Fruit fly (Drosophila melanogaster) whole organism, wandering third instar larva: ENCODE measurements around the gene Pk34A.

Source experiments
- Abd-B ChIP-seq: fragments of >200 bp; optimal IDR thresholded peaks from 2 replicates; lab custom pipeline; 2017; ENCODE audit warnings: missing biosample characterization, missing genetic modification characterization
- CG32264 ChIP-seq: fragments of 200-800 bp; sonication (Bioruptor generic); optimal IDR thresholded peaks from 2 replicates; lab custom pipeline; 2016; ENCODE audit warnings: missing biosample characterization, missing genetic modification characterization
- CrebA ChIP-seq: fragments of 200-800 bp; sonication (Bioruptor generic); optimal IDR thresholded peaks from 2 replicates; lab custom pipeline; 2016; ENCODE audit warnings: missing biosample characterization, mild to moderate bottlenecking, missing genetic modification characterization, borderline replicate concordance
- Dfd ChIP-seq: fragments of >200 bp; optimal IDR thresholded peaks from 2 replicates; lab custom pipeline; 2017; ENCODE audit warnings: missing biosample characterization, missing genetic modification characterization
- Dif ChIP-seq: fragments of 200-275, 200-300 bp; sonication (Bioruptor generic); optimal IDR thresholded peaks from 2 replicates; lab custom pipeline; 2018; ENCODE audit warnings: missing biosample characterization, missing genetic modification characterization; ENCODE audit not compliant: partially characterized antibody
- GATAd ChIP-seq: sonication (Bioruptor generic); optimal IDR thresholded peaks from 2 replicates; lab custom pipeline; 2016; ENCODE audit warnings: missing biosample characterization, missing genetic modification characterization
- HLH106 ChIP-seq: fragments of 200-800 bp; optimal IDR thresholded peaks from 3 replicates; lab custom pipeline; 2019; ENCODE audit warnings: missing biosample characterization, mild to moderate bottlenecking, missing genetic modification characterization, moderate library complexity
- Hnf4 ChIP-seq: fragments of 200-800 bp; sonication (Bioruptor generic); optimal IDR thresholded peaks from 2 replicates; lab custom pipeline; 2016; ENCODE audit warnings: missing biosample characterization, mild to moderate bottlenecking, missing genetic modification characterization
- Hr78 ChIP-seq: fragments of >200 bp; optimal IDR thresholded peaks from 2 replicates; lab custom pipeline; 2017; ENCODE audit warnings: missing biosample characterization, missing genetic modification characterization
- Mio ChIP-seq: sonication (Bioruptor generic); optimal IDR thresholded peaks from 2 replicates; lab custom pipeline; 2016; ENCODE audit warnings: missing biosample characterization, missing genetic modification characterization
- N ChIP-seq: fragments of >200 bp; optimal IDR thresholded peaks from 2 replicates; lab custom pipeline; 2018; ENCODE audit warnings: missing biosample characterization, missing external identifiers, missing genetic modification characterization
- OdsH ChIP-seq: fragments of 200-800 bp; sonication (Bioruptor generic); optimal IDR thresholded peaks from 2 replicates; lab custom pipeline; 2016; ENCODE audit warnings: missing biosample characterization, mild to moderate bottlenecking, missing genetic modification characterization
- Rel ChIP-seq, 2 experiments: fragments of 200-800 bp; sonication (Bioruptor generic) in 1 of 2; optimal IDR thresholded peaks; 2 replicates in 1 of 2; 3 replicates in 1 of 2; lab custom pipeline; 2016 to 2019; ENCODE audit warnings: mild to moderate bottlenecking in 2 of 2, missing biosample characterization in 2 of 2, missing genetic modification characterization in 2 of 2, moderate library complexity in 1 of 2
- Sp1 ChIP-seq: fragments of 200-800 bp; sonication (Bioruptor generic); optimal IDR thresholded peaks from 3 replicates; lab custom pipeline; 2019; ENCODE audit warnings: missing biosample characterization, mild to moderate bottlenecking, missing genetic modification characterization, moderate library complexity
- Vsx2 ChIP-seq: fragments of 200-300, 225-300 bp; sonication (Bioruptor generic); optimal IDR thresholded peaks from 2 replicates; lab custom pipeline; 2018; ENCODE audit warnings: missing biosample characterization, missing genetic modification characterization; ENCODE audit not compliant: partially characterized antibody
- br ChIP-seq: fragments of 200-800 bp; sonication (Bioruptor generic); optimal IDR thresholded peaks from 2 replicates; lab custom pipeline; 2016; ENCODE audit warnings: missing biosample characterization, missing genetic modification characterization
- dl ChIP-seq, 2 experiments: fragments of 175-275, 200-275 bp in 1 of 2; fragments of 200-275 bp in 1 of 2; sonication (Bioruptor generic); optimal IDR thresholded peaks; lab custom pipeline; 2018; ENCODE audit warnings: mild to moderate bottlenecking in 2 of 2, missing biosample characterization in 2 of 2, missing genetic modification characterization in 2 of 2, moderate library complexity in 2 of 2; ENCODE audit not compliant: partially characterized antibody in 2 of 2, insufficient read depth in 1 of 2
- dmrt93B ChIP-seq: fragments of 200-800 bp; sonication (Bioruptor generic); optimal IDR thresholded peaks from 2 replicates; lab custom pipeline; 2018; ENCODE audit warnings: missing biosample characterization, mild to moderate bottlenecking, missing genetic modification characterization
- dsf ChIP-seq: sonication (Bioruptor generic); optimal IDR thresholded peaks from 2 replicates; lab custom pipeline; 2016; ENCODE audit warnings: missing biosample characterization, missing genetic modification characterization, borderline replicate concordance
- ey ChIP-seq: fragments of 200-800 bp; sonication (Bioruptor generic); optimal IDR thresholded peaks from 2 replicates; lab custom pipeline; 2016; ENCODE audit warnings: missing biosample characterization, missing genetic modification characterization
- foxo ChIP-seq, 2 experiments: fragments of 200-800 bp; sonication (Bioruptor generic); optimal IDR thresholded peaks; 2 replicates in 1 of 2; 3 replicates in 1 of 2; lab custom pipeline; 2016 to 2017; ENCODE audit warnings: missing biosample characterization in 2 of 2, missing genetic modification characterization in 2 of 2
- fru ChIP-seq: fragments of 200-800 bp; sonication (Bioruptor generic); optimal IDR thresholded peaks from 3 replicates; lab custom pipeline; 2016; ENCODE audit warnings: missing biosample characterization, mild to moderate bottlenecking, missing genetic modification characterization
- h ChIP-seq: fragments of 200-800 bp; sonication (Bioruptor generic); optimal IDR thresholded peaks from 3 replicates; lab custom pipeline; 2016; ENCODE audit warnings: missing biosample characterization, mild to moderate bottlenecking, missing genetic modification characterization
- jim ChIP-seq: fragments of 175-275, 200-325 bp; sonication (Bioruptor generic); optimal IDR thresholded peaks from 2 replicates; lab custom pipeline; 2016; ENCODE audit warnings: missing biosample characterization, mild to moderate bottlenecking, missing genetic modification characterization
- lola ChIP-seq: fragments of >200 bp; optimal IDR thresholded peaks from 2 replicates; lab custom pipeline; 2017; ENCODE audit warnings: missing biosample characterization, missing genetic modification characterization
- pan ChIP-seq: fragments of >200 bp; optimal IDR thresholded peaks from 2 replicates; lab custom pipeline; 2017
- psq ChIP-seq: fragments of 200-800 bp; sonication (Bioruptor generic); optimal IDR thresholded peaks from 3 replicates; lab custom pipeline; 2017; ENCODE audit warnings: missing biosample characterization, mild to moderate bottlenecking, missing genetic modification characterization, moderate library complexity
- rgr ChIP-seq: fragments of 200-800 bp; sonication (Bioruptor generic); optimal IDR thresholded peaks from 3 replicates; lab custom pipeline; 2016; ENCODE audit warnings: missing biosample characterization, mild to moderate bottlenecking, missing genetic modification characterization
- sage ChIP-seq: fragments of 200-800 bp; sonication (Bioruptor generic); optimal IDR thresholded peaks from 2 replicates; lab custom pipeline; 2016; ENCODE audit warnings: missing biosample characterization, mild to moderate bottlenecking, missing genetic modification characterization
- sv ChIP-seq: fragments of 200-800 bp; sonication (Bioruptor generic); optimal IDR thresholded peaks from 3 replicates; lab custom pipeline; 2016; ENCODE audit warnings: missing biosample characterization, missing genetic modification characterization
- tai ChIP-seq: sonication (Bioruptor generic); optimal IDR thresholded peaks from 2 replicates; lab custom pipeline; 2016; ENCODE audit warnings: missing biosample characterization, missing genetic modification characterization
- usp ChIP-seq: fragments of >200 bp; optimal IDR thresholded peaks from 2 replicates; lab custom pipeline; 2017; ENCODE audit warnings: missing biosample characterization, missing genetic modification characterization
- woc ChIP-seq: sonication (Bioruptor generic); optimal IDR thresholded peaks from 2 replicates; lab custom pipeline; 2016; ENCODE audit warnings: missing biosample characterization, mild to moderate bottlenecking, missing genetic modification characterization

The Pk34A gene

DNA sequence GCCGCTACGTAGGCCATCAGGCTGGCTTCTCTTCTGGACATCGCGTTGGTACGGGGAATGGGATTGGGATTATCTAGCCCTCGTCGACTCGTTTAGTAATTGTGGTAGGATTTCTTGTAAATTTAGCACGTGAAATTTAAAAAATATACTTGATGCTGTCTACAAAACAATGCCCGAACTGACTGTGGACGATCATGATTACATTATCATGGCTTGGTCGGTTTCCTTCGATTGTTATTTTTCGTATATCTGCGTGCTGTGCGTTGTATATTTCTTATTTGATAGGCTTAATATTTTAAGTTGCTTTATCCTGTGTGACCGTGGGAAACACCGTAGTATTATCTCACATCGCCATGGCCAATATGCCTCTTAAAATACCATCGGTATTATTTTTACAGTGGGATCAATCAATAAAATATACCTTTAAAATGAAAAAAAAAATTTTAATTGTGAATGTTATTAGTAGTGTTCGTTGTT lies 44.4 kb downstream of the Pk34A start, which contains the start of gene CG16972:
Gene CG16972, minus strand, starts transcription at position 336 of the 477 bp plus-strand sequence.
- no peak for TF ChIP-seq Rel (GFP tag; optimal IDR thresholded peaks at IDR 0.05; lab: Kevin White, UChicago)
- TF ChIP-seq Rel (tag; optimal IDR thresholded peaks at IDR 0.05; lab: Kevin White, UChicago), result peak; percentile 76
- TF ChIP-seq Hr78, result no peak

DNA sequence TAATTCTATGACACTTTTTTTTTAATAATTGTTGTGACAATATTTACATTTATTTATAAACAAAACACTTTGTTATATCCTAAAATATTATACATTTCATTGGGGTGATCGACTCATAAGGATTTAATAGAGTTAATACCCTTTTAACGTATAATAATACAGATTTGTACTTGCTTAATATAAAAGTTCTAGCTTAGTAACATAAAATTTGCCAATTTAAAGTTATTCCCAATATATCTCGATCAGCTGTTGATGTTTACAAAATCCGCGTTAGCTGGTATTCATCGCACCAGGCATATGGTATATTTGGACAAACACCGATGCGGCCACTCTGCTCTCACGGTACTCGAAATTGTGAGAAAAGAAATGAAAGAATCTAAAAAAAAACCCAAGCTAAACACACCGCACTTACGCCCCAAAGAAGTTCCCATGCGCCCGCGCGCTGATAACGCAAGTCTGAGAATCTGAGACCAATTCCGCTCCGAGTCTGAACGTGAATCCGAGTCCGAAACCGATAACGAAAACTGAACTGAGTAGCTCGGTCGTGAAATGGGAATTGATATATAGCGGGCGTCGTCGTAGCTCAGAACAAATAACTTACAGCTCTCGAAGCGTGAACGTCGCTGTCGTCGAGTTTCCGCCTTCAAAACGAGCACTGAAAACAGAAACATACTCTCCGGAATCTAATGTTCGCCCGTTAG lies 45.0 kb downstream of the Pk34A start, which contains the start of gene Pect:
Gene Pect, plus strand, starts transcription at position 326 of the 701 bp plus-strand sequence.
- TF ChIP-seq pan (lab: Kevin White, UChicago), result no peak
- no peak for TF ChIP-seq OdsH (GFP tag; lab: Kevin White, UChicago)
- no peak for TF ChIP-seq Vsx2 (GFP tag; lab: Kevin White, UChicago)
- no peak for TF ChIP-seq HLH106 (tag; lab: Kevin White, UChicago)
- TF ChIP-seq N, result no peak
- TF ChIP-seq Mio (GFP tag; lab: Kevin White, UChicago), result no peak
- TF ChIP-seq lola (GFP tag; lab: Kevin White, UChicago), result no peak
- no peak for TF ChIP-seq Abd-B (GFP tag; lab: Kevin White, UChicago)
- TF ChIP-seq psq (GFP tag; lab: Kevin White, UChicago), result peak; percentile 43
- no peak for TF ChIP-seq rgr (GFP tag; lab: Kevin White, UChicago)
- TF ChIP-seq CG32264 (GFP tag; lab: Kevin White, UChicago), result no peak
- peak; percentile 51 for TF ChIP-seq Dif (GFP tag; lab: Kevin White, UChicago)
- no peak for TF ChIP-seq Dfd (GFP tag; lab: Kevin White, UChicago)
- TF ChIP-seq Hr78, result no peak
- no peak for TF ChIP-seq ey
- no peak for TF ChIP-seq Rel (GFP tag; optimal IDR thresholded peaks at IDR 0.05; lab: Kevin White, UChicago)
- peak; percentile 53 for TF ChIP-seq Rel (tag; optimal IDR thresholded peaks at IDR 0.05; lab: Kevin White, UChicago)
- peak in 1 of 2 experiments; percentile 17 for TF ChIP-seq dl (GFP tag; optimal IDR thresholded peaks at IDR 0.05; lab: Kevin White, UChicago; ENCODE audit: insufficient read depth in 1 of 2, partially characterized antibody in 2 of 2)
- no peak for TF ChIP-seq GATAd (GFP tag; lab: Kevin White, UChicago)
- peak; percentile 30 for TF ChIP-seq Sp1 (GFP tag; lab: Kevin White, UChicago)
- no peak for TF ChIP-seq dmrt93B (GFP tag; lab: Kevin White, UChicago)
- no peak for TF ChIP-seq usp (GFP tag; lab: Kevin White, UChicago)
- no peak for TF ChIP-seq foxo (GFP tag; optimal IDR thresholded peaks at IDR 0.05; lab: Kevin White, UChicago)
- no peak for TF ChIP-seq sage (GFP tag; lab: Kevin White, UChicago)
- peak; percentile 47 for TF ChIP-seq h (GFP tag; lab: Kevin White, UChicago)

DNA sequence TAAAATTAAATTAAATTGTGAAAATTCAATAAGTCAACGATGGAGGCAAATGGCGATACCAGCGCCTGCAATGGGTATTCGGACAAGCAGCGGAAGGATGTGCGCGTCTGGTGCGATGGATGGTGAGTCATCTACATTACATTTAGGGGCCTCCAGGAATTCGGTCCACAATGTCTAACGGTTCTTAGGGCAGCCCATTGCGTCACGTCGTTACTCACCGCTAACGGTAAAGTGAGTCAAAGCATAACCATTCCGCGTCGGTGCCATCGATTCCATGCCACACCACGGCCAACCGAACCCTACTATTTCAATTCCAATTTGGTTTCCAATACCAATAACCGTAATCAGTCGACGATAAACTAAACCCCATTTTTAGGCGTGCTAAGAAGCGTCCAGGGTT lies 45.5 kb downstream of the Pk34A start:
- TF ChIP-seq usp (GFP tag; lab: Kevin White, UChicago) (no peak), Mio (GFP tag; lab: Kevin White, UChicago) (no peak), GATAd (GFP tag; lab: Kevin White, UChicago) (no peak), Dfd (GFP tag; lab: Kevin White, UChicago) (no peak), fru (GFP tag; lab: Kevin White, UChicago) (no peak), woc (GFP tag; lab: Kevin White, UChicago) (no peak), br (GFP tag; lab: Kevin White, UChicago) (no peak), sv (GFP tag; lab: Kevin White, UChicago) (no peak), jim (GFP tag; lab: Kevin White, UChicago) (no peak), CrebA (no peak), tai (GFP tag; lab: Kevin White, UChicago) (no peak), lola (GFP tag; lab: Kevin White, UChicago) (no peak), HLH106 (tag; lab: Kevin White, UChicago) (no peak), Hnf4 (no peak), dsf (GFP tag; lab: Kevin White, UChicago) (no peak), OdsH (GFP tag; lab: Kevin White, UChicago) (no peak), CG32264 (GFP tag; lab: Kevin White, UChicago) (no peak), Dif (GFP tag; lab: Kevin White, UChicago) (no peak), Sp1 (GFP tag; lab: Kevin White, UChicago) (no peak), Abd-B (GFP tag; lab: Kevin White, UChicago) (no peak)
